Worm (Caenorhabditis elegans) whole organism, L4 larva: Measurements from ENCODE around the gene C10C5.7.

Experiments
- F26F4.8 ChIP-seq: fragments of 200-800 bp; sonication (Bioruptor generic); conservative IDR thresholded peaks from 2 replicates; pipeline ENCODE4 v1.3.6; 2022; ENCODE audit warnings: missing genetic modification characterization, missing compliant biosample characterization
- F44E2.7 ChIP-seq: fragments of 200-800 bp; sonication (Bioruptor generic); IDR thresholded peaks from 2 replicates; pipeline ENCODE4 v2.1.2; 2022; ENCODE audit warnings: missing genetic modification characterization, missing compliant biosample characterization
- R02D3.7 ChIP-seq: fragments of 150-350 bp; sonication (generic microtip); optimal IDR thresholded peaks from 3 replicates; lab custom pipeline; 2014; ENCODE audit warnings: missing biosample characterization, missing genetic modification characterization
- T20F7.1 ChIP-seq: fragments of 200-800 bp; sonication (Bioruptor generic); optimal IDR thresholded peaks from 2 replicates; lab custom pipeline; 2018; ENCODE audit warnings: mild to moderate bottlenecking, missing genetic modification characterization, missing compliant biosample characterization
- T26A8.4 ChIP-seq: fragments of 200-800 bp; sonication (Bioruptor generic); IDR thresholded peaks from 2 replicates; pipeline ENCODE4 v1.3.6; 2022; ENCODE audit warnings: missing genetic modification characterization, missing compliant biosample characterization
- Y48G9A.11 ChIP-seq: fragments of 200-800 bp; sonication (Bioruptor generic); IDR thresholded peaks from 2 replicates; pipeline ENCODE4 v1.3.6; 2022; ENCODE audit warnings: missing genetic modification reagents, missing genetic modification characterization, missing compliant biosample characterization
- Y5F2A.4 ChIP-seq: fragments of 200-800 bp; sonication (Bioruptor generic); optimal IDR thresholded peaks from 2 replicates; lab custom pipeline; 2018; ENCODE audit warnings: mild to moderate bottlenecking, missing genetic modification characterization, missing compliant biosample characterization
- ZK337.2 ChIP-seq: fragments of 200-800 bp; sonication (Bioruptor generic); IDR thresholded peaks from 2 replicates; pipeline ENCODE4 v1.3.6; 2022; ENCODE audit warnings: missing genetic modification reagents, missing genetic modification characterization, missing compliant biosample characterization
- ZK546.5 ChIP-seq, 2 experiments: sonication (generic microtip); optimal IDR thresholded peaks; 2 replicates each; lab custom pipeline; 2017; ENCODE audit warnings: missing biosample characterization in 2 of 2, missing genetic modification characterization in 2 of 2
- aha-1 ChIP-seq: fragments of 150-350 bp; peaks from one replicate; lab custom pipeline; 2014; ENCODE audit warnings: missing biosample characterization, missing genetic modification characterization
- aly-2 ChIP-seq: sonication (generic microtip); optimal IDR thresholded peaks from 2 replicates; lab custom pipeline; 2018; ENCODE audit warnings: missing biosample characterization, missing genetic modification characterization
- ceh-44 ChIP-seq: fragments of 200-800 bp; sonication (Bioruptor generic); IDR thresholded peaks from 2 replicates; pipeline ENCODE4 v1.3.6; 2022; ENCODE audit warnings: missing genetic modification reagents, missing genetic modification characterization, missing compliant biosample characterization
- ces-1 ChIP-seq: fragments of 150-350 bp; sonication (generic microtip); optimal IDR thresholded peaks from 4 replicates; lab custom pipeline; 2014; ENCODE audit warnings: missing biosample characterization, missing genetic modification reagents, missing genetic modification characterization
- cey-2 ChIP-seq: sonication (generic microtip); optimal IDR thresholded peaks from 3 replicates; lab custom pipeline; 2017; ENCODE audit warnings: missing genetic modification characterization, mild to moderate bottlenecking, missing compliant biosample characterization, antibody characterized with exemption, borderline replicate concordance; ENCODE audit not compliant: insufficient read depth
- daf-12 ChIP-seq: fragments of 150-350 bp; optimal IDR thresholded peaks from 2 replicates; lab custom pipeline; 2014; ENCODE audit warnings: missing biosample characterization, missing genetic modification reagents, missing genetic modification characterization
- daf-16 ChIP-seq, 3 experiments: sonication (generic microtip); optimal IDR thresholded peaks; 2 replicates each; lab custom pipeline; 2016 to 2017; ENCODE audit warnings: missing genetic modification characterization in 3 of 3, missing genetic modification reagents in 3 of 3, mild to moderate bottlenecking in 2 of 3, missing compliant biosample characterization in 2 of 3, missing biosample characterization in 1 of 3, moderate library complexity in 1 of 3
- daf-8 ChIP-seq: fragments of 200-800 bp; sonication (Bioruptor generic); IDR thresholded peaks from 2 replicates; pipeline ENCODE4 v1.3.6; 2022; ENCODE audit warnings: missing genetic modification characterization, missing compliant biosample characterization
- dve-1 ChIP-seq: sonication (generic microtip); optimal IDR thresholded peaks from 2 replicates; lab custom pipeline; 2017; ENCODE audit warnings: antibody characterized with exemption, mild to moderate bottlenecking, missing genetic modification characterization, missing compliant biosample characterization; ENCODE audit not compliant: insufficient read depth
- egl-27 ChIP-seq: sonication (generic microtip); optimal IDR thresholded peaks from 3 replicates; lab custom pipeline; 2017; ENCODE audit warnings: missing biosample characterization, missing genetic modification reagents, missing genetic modification characterization
- egl-43 ChIP-seq: fragments of 200-800 bp; sonication (Bioruptor generic); IDR thresholded peaks from 2 replicates; pipeline ENCODE4 v1.3.6; 2022; ENCODE audit warnings: missing genetic modification reagents, missing genetic modification characterization, missing compliant biosample characterization
- hlh-11 ChIP-seq: fragments of 200-800 bp; sonication (Bioruptor generic); optimal IDR thresholded peaks from 2 replicates; lab custom pipeline; 2018; ENCODE audit warnings: mild to moderate bottlenecking, missing genetic modification characterization, missing compliant biosample characterization
- lin-13 ChIP-seq: fragments of 150-350 bp; optimal IDR thresholded peaks from 2 replicates; lab custom pipeline; 2014; ENCODE audit warnings: missing biosample characterization, missing genetic modification reagents, missing genetic modification characterization
- lin-39 ChIP-seq: fragments of 150-350 bp; optimal IDR thresholded peaks from 2 replicates; lab custom pipeline; 2014; ENCODE audit warnings: missing biosample characterization, missing genetic modification reagents, missing genetic modification characterization
- lsy-2 ChIP-seq, 2 experiments: fragments of 150-350 bp in 1 of 2; sonication (generic microtip) in 1 of 2; optimal IDR thresholded peaks; 2 replicates each; lab custom pipeline; 2014 to 2017; ENCODE audit warnings: missing biosample characterization in 2 of 2, missing genetic modification characterization in 2 of 2
- madf-9 ChIP-seq: fragments of 200-800 bp; sonication (Bioruptor generic); conservative IDR thresholded peaks from 2 replicates; pipeline ENCODE4 v1.3.6; 2022; ENCODE audit warnings: missing genetic modification reagents, missing genetic modification characterization, missing compliant biosample characterization
- mdl-1 ChIP-seq, 2 experiments: fragments of 150-350 bp in 1 of 2; sonication (generic microtip) in 1 of 2; optimal IDR thresholded peaks; 2 replicates each; lab custom pipeline; 2014 to 2017; ENCODE audit warnings: missing biosample characterization in 2 of 2, missing genetic modification characterization in 2 of 2
- mes-2 ChIP-seq: sonication (generic microtip); optimal IDR thresholded peaks from 2 replicates; lab custom pipeline; 2016; ENCODE audit warnings: missing genotype, mild to moderate bottlenecking, missing genetic modification characterization, missing compliant biosample characterization; ENCODE audit not compliant: poor library complexity, severe bottlenecking
- mxl-2 ChIP-seq: fragments of 200-800 bp; sonication (Bioruptor generic); conservative IDR thresholded peaks from 2 replicates; pipeline ENCODE4 v1.3.6; 2022; ENCODE audit warnings: missing genetic modification reagents, missing genetic modification characterization, missing compliant biosample characterization
- nhr-111 ChIP-seq: fragments of 200-800 bp; sonication (Bioruptor generic); optimal IDR thresholded peaks from 2 replicates; lab custom pipeline; 2018; ENCODE audit warnings: mild to moderate bottlenecking, missing genetic modification characterization, missing compliant biosample characterization
- nhr-237 ChIP-seq: sonication (generic microtip); optimal IDR thresholded peaks from 2 replicates; lab custom pipeline; 2017; ENCODE audit warnings: missing biosample characterization, missing genetic modification characterization
- nhr-41 ChIP-seq: fragments of 200-800 bp; sonication (Bioruptor generic); IDR thresholded peaks from 2 replicates; pipeline ENCODE4 v1.3.6; 2022; ENCODE audit warnings: missing genetic modification reagents, missing genetic modification characterization, missing compliant biosample characterization
- saeg-2 ChIP-seq: fragments of 200-800 bp; sonication (Bioruptor generic); IDR thresholded peaks from 2 replicates; pipeline ENCODE4 v1.3.6; 2022; ENCODE audit warnings: missing genetic modification reagents, missing genetic modification characterization, missing compliant biosample characterization
- skn-1 ChIP-seq: fragments of 150-350 bp; optimal IDR thresholded peaks from 2 replicates; lab custom pipeline; 2014; ENCODE audit warnings: missing biosample characterization, missing genetic modification characterization
- snpc-4 ChIP-seq: fragments of 150-350 bp; optimal IDR thresholded peaks from 2 replicates; lab custom pipeline; 2014; ENCODE audit warnings: missing biosample characterization, missing genetic modification characterization
- spr-3 ChIP-seq: fragments of 200-800 bp; sonication (Bioruptor generic); optimal IDR thresholded peaks from 2 replicates; lab custom pipeline; 2018; ENCODE audit warnings: mild to moderate bottlenecking, missing genetic modification characterization, missing compliant biosample characterization
- unc-62 ChIP-seq, 3 experiments: fragments of 150-350 bp in 1 of 3; sonication (generic microtip); optimal IDR thresholded peaks in 2 of 3; peaks in 1 of 3; 1 replicate in 1 of 3; 2 replicates in 2 of 3; lab custom pipeline; 2014 to 2017; ENCODE audit warnings: missing biosample characterization in 3 of 3, missing genetic modification characterization in 3 of 3, missing genetic modification reagents in 3 of 3, missing genotype in 1 of 3
- vab-7 ChIP-seq: fragments of 200-800 bp; sonication (Bioruptor generic); IDR thresholded peaks from 2 replicates; pipeline ENCODE4 v1.3.6; 2022; ENCODE audit warnings: missing genetic modification reagents, missing genetic modification characterization, missing compliant biosample characterization
- zag-1 ChIP-seq: fragments of 150-350 bp; optimal IDR thresholded peaks from 2 replicates; lab custom pipeline; 2014; ENCODE audit warnings: missing biosample characterization, missing genetic modification characterization
- zfp-2 ChIP-seq: sonication (generic microtip); optimal IDR thresholded peaks from 2 replicates; lab custom pipeline; 2016; ENCODE audit warnings: mild to moderate bottlenecking, missing genetic modification characterization, missing compliant biosample characterization
- zip-11 ChIP-seq: fragments of 200-800 bp; sonication (Bioruptor generic); IDR thresholded peaks from 2 replicates; pipeline ENCODE4 v1.3.6; 2022; ENCODE audit warnings: missing genetic modification characterization, missing compliant biosample characterization

The C10C5.7 gene

ce11 chrIV:9386038-9386437 lies 1.1 kb downstream of the C10C5.7 start, which contains the start of gene daf-15 (continued):
- TF ChIP-seq nhr-111 (GFP tag; lab: Kevin White, UChicago) (no peak), ZK546.5 (tag; optimal IDR thresholded peaks at IDR 0.05; lab: Kevin White, UChicago) (no peak), dve-1 (tag; lab: Kevin White, UChicago) (peak; percentile 28), hlh-11 (tag; lab: Kevin White, UChicago) (no peak), R02D3.7 (tag; lab: Kevin White, UChicago) (no peak), nhr-41 (GFP tag; lab: Robert Waterston, UW) (no peak), daf-16 (GFP tag; optimal IDR thresholded peaks at IDR 0.05; lab: Kevin White, UChicago) (no peak), daf-16 (tag; optimal IDR thresholded peaks at IDR 0.05; lab: Kevin White, UChicago) (no peak), aha-1 (peak; percentile 93), zfp-2 (tag; lab: Kevin White, UChicago) (no peak), zip-11 (no peak), lin-39 (tag; lab: Kevin White, UChicago) (no peak), cey-2 (tag; lab: Kevin White, UChicago) (no peak), T26A8.4 (no peak), Y48G9A.11 (GFP tag; lab: Robert Waterston, UW) (no peak), skn-1 (tag; lab: Kevin White, UChicago) (no peak), zag-1 (tag; lab: Kevin White, UChicago) (no peak), snpc-4 (tag; lab: Kevin White, UChicago) (no peak), vab-7 (GFP tag; lab: Robert Waterston, UW) (no peak), egl-43 (GFP tag; lab: Robert Waterston, UW) (no peak), T20F7.1 (GFP tag; lab: Kevin White, UChicago) (no peak), daf-12 (tag; lab: Kevin White, UChicago) (no peak), daf-8 (GFP tag; lab: Robert Waterston, UW) (no peak), mdl-1 (tag; optimal IDR thresholded peaks at IDR 0.05; lab: Kevin White, UChicago) (peak in 1 of 2 experiments; percentile 27), egl-27 (tag; lab: Kevin White, UChicago) (no peak), aly-2 (tag; lab: Kevin White, UChicago) (no peak), nhr-237 (no peak), spr-3 (no peak), mxl-2 (GFP tag; lab: Robert Waterston, UW) (no peak), saeg-2 (GFP tag; lab: Robert Waterston, UW) (no peak), mes-2 (tag; lab: Kevin White, UChicago) (no peak), lsy-2 (tag; optimal IDR thresholded peaks at IDR 0.05; lab: Kevin White, UChicago) (peak in 1 of 2 experiments; percentile 67), F26F4.8 (GFP tag; lab: Robert Waterston, UW) (no peak), F44E2.7 (GFP tag; lab: Robert Waterston, UW) (no peak), unc-62 (GFP tag; optimal IDR thresholded peaks at IDR 0.05 in 1 of 2; lab: Kevin White, UChicago) (peak in 1 of 2 experiments; percentile 69), unc-62 (tag; optimal IDR thresholded peaks at IDR 0.05; lab: Kevin White, UChicago) (no peak), madf-9 (no peak), Y5F2A.4 (GFP tag; lab: Kevin White, UChicago) (no peak), ZK337.2 (GFP tag; lab: Robert Waterston, UW) (no peak), lin-13 (GFP tag; lab: Kevin White, UChicago) (no peak), ces-1 (GFP tag; lab: Kevin White, UChicago) (no peak), ceh-44 (GFP tag; lab: Robert Waterston, UW) (no peak)
- TF ChIP-seq, all 104 proteins: peak for 12
